Worm (Caenorhabditis elegans) whole organism, L1 larva: ENCODE data around the gene C26F1.3.

Source experiments
- swsn-7 ChIP-seq: sonication (generic microtip); optimal IDR thresholded peaks from 2 replicates; lab custom pipeline; 2016; ENCODE audit warnings: missing genetic modification characterization, missing compliant biosample characterization
- unc-86 ChIP-seq: sonication (generic microtip); optimal IDR thresholded peaks from 2 replicates; lab custom pipeline; 2016; ENCODE audit warnings: missing genetic modification characterization, missing compliant biosample characterization

DNA sequence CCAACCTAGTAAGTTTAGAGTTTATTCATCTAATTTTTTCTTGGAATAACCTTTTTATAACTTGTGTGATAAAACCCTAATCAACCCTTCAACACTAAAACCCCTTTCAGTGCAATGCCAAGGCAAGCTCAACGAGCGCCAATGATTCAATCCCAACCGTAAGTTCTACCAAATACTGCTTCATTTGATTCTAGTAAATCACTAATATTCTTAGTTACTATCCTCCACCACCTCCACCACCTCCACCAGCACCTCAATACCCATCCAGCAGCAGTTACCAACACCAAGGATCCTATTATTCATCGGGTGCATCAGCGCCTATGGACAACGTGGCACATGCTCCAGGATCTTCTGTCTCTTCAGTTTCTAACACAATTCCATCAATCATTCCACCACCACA, 8.8 kb downstream of the C26F1.3 start:
- no peak for TF ChIP-seq unc-86 (tag; lab: Kevin White, UChicago)
- TF ChIP-seq swsn-7 = no peak
